Fruit fly (Drosophila melanogaster) whole organism: ENCODE results near the gene Cyp18a1.

Experiments
- Dll ChIP-seq: fragments of >200 bp; optimal IDR thresholded peaks from 2 replicates; lab custom pipeline; 2017
- EcR ChIP-seq, 2 experiments: fragments of >200 bp; optimal IDR thresholded peaks; 2 replicates each; lab custom pipeline; 2017; ENCODE audit warnings: missing biosample characterization in 2 of 2, missing genetic modification characterization in 2 of 2, missing genetic modification reagents in 2 of 2
- pan ChIP-seq: fragments of >200 bp; optimal IDR thresholded peaks from 2 replicates; lab custom pipeline; 2017
- psq ChIP-seq: fragments of >200 bp; optimal IDR thresholded peaks from 2 replicates; lab custom pipeline; 2017

DNA sequence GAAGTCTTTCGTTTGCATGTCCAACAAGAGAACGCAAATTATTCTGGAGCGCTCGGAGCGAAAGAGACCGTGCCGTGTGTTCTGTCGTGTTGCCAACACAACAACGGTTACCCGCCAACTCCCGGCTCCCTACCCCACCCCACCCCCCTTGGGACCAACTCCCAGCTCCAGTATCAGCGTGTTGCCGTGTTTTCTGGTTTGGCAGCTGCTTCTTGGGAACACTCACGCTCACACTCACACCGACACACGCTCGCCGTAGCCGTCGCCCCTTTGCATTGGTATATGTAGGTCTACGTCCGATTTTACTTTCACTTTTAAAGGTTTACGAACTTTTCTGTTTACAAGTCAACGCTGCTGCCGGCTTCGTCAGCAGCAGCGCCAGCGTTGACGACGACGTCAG lies 17.6 kb downstream of the Cyp18a1 start:
- TF ChIP-seq pan (no peak), psq (lab: Kevin White, UChicago) (no peak), Dll (lab: Kevin White, UChicago) (no peak), EcR (GFP tag; optimal IDR thresholded peaks at IDR 0.05; lab: Kevin White, UChicago) (peak; percentile 84 to 94)
